Worm (Caenorhabditis elegans) whole organism, L2 larva: Measurements from ENCODE around the gene Y60A3A.19.

Experiments
- F13H6.1 ChIP-seq: sonication (generic microtip); optimal IDR thresholded peaks from 2 replicates; lab custom pipeline; 2016; ENCODE audit warnings: missing genetic modification characterization, missing compliant biosample characterization
- R02D3.7 ChIP-seq: fragments of 150-350 bp; optimal IDR thresholded peaks from 2 replicates; lab custom pipeline; 2014; ENCODE audit warnings: missing biosample characterization, missing genetic modification characterization
- nhr-11 ChIP-seq: fragments of 150-350 bp; optimal IDR thresholded peaks from 2 replicates; lab custom pipeline; 2014; ENCODE audit warnings: missing biosample characterization, missing genetic modification characterization

ce11 chrV:19955171-19955570 is 38.8 kb downstream of the Y60A3A.19 start, which contains the start of gene abhd-3.1:
- no peak for TF ChIP-seq nhr-11 (tag; lab: Kevin White, UChicago)
- TF ChIP-seq F13H6.1 (tag; lab: Kevin White, UChicago), result no peak
- no peak for TF ChIP-seq R02D3.7 (tag; lab: Kevin White, UChicago)
